Fruit fly (Drosophila melanogaster): ENCODE measurements around the gene CG9951.

- no peak for TF ChIP-seq Poxn (GFP tag; IDR thresholded peaks at IDR 0.05)
- TF ChIP-seq CG34376 (GFP tag; optimal IDR thresholded peaks at IDR 0.05) = no peak
- TF ChIP-seq abd-A (tag; optimal IDR thresholded peaks at IDR 0.05) = peak; percentile 14
- TF ChIP-seq ac (GFP tag; optimal IDR thresholded peaks at IDR 0.05) = no peak
- TF ChIP-seq ttk (GFP tag; IDR thresholded peaks at IDR 0.05) = no peak
- TF ChIP-seq cas (GFP tag; IDR thresholded peaks at IDR 0.05) = peak; percentile 51; the same call in 1 of the 2 replicates
- TF ChIP-seq Sox102F (GFP tag; optimal IDR thresholded peaks at IDR 0.05) = peak; percentile 10
- TF ChIP-seq maf-S (GFP tag; optimal IDR thresholded peaks at IDR 0.05) = no peak
Observed at dm6 chr3L:16885042-16885441, 22.1 kb downstream of the CG9951 start.

Data from whole organism, embryonic.